Worm (Caenorhabditis elegans): ENCODE data around the gene F40G9.15.

DNA sequence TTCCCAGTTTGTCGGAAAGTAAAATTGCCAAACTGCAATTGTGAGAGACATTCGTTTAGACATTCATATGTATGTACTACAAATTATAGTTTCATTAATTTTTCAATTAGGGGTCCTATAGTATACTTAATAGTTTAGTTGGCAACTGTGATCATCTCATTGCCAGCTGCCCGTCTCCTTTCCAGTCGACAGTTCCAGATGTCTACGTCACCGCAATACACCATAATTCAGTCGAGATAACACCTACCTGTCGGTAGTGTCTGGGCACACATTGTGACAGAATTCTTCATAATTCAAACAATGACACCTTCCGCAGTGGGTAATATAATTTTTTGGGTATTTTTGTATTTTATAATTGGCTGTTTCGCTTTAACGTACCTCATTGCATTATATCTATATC lies 8.7 kb upstream of the F40G9.15 start, which contains the start of gene F40G9.19:
- TF ChIP-seq sea-2 (GFP tag; IDR thresholded peaks at IDR 0.05): no peak
- TF ChIP-seq nfya-1 (tag; optimal IDR thresholded peaks at IDR 0.05; ENCODE audit: borderline replicate concordance, insufficient read depth): no peak
- TF ChIP-seq pha-4 (tag; optimal IDR thresholded peaks at IDR 0.05): no peak
- no peak for TF ChIP-seq C17E4.6 (GFP tag; IDR thresholded peaks at IDR 0.05)
- TF ChIP-seq ztf-28 (GFP tag; IDR thresholded peaks at IDR 0.05): no peak
- no peak for TF ChIP-seq B0336.3 (GFP tag; IDR thresholded peaks at IDR 0.05)
- TF ChIP-seq ama-1 (optimal IDR thresholded peaks at IDR 0.05): no peak
- TF ChIP-seq ama-1 (GFP tag; optimal IDR thresholded peaks at IDR 0.05): no peak
- no peak for TF ChIP-seq ekl-4 (GFP tag; IDR thresholded peaks at IDR 0.05)
- no peak for TF ChIP-seq let-526 (GFP tag; IDR thresholded peaks at IDR 0.05)
- TF ChIP-seq ceh-91 (GFP tag; IDR thresholded peaks at IDR 0.05): no peak
- TF ChIP-seq akir-1 (GFP tag; optimal IDR thresholded peaks at IDR 0.05): no peak
- TF ChIP-seq tlf-1 (GFP tag; optimal IDR thresholded peaks at IDR 0.05): no peak
- TF ChIP-seq hmg-20 (GFP tag; IDR thresholded peaks at IDR 0.05): no peak

All from whole organism, young adult.